Worm (Caenorhabditis elegans) whole organism, L4 larva: ENCODE data around the gene F38E11.6.

Experiments
- F10B5.3 ChIP-seq: sonication (generic microtip); optimal IDR thresholded peaks from 2 replicates; lab custom pipeline; 2016; ENCODE audit warnings: mild to moderate bottlenecking, missing genetic modification characterization, missing compliant biosample characterization
- F26F4.8 ChIP-seq: fragments of 200-800 bp; sonication (Bioruptor generic); conservative IDR thresholded peaks from 2 replicates; pipeline ENCODE4 v1.3.6; 2022; ENCODE audit warnings: missing genetic modification characterization, missing compliant biosample characterization
- F49E8.2 ChIP-seq: sonication (generic microtip); optimal IDR thresholded peaks from 2 replicates; lab custom pipeline; 2016; ENCODE audit warnings: missing compliant biosample characterization, mild to moderate bottlenecking, missing genetic modification characterization, borderline replicate concordance
- R02D3.7 ChIP-seq: fragments of 150-350 bp; sonication (generic microtip); optimal IDR thresholded peaks from 3 replicates; lab custom pipeline; 2014; ENCODE audit warnings: missing biosample characterization, missing genetic modification characterization
- Y105C5A.15 ChIP-seq: fragments of 200-800 bp; sonication (Bioruptor generic); IDR thresholded peaks from 2 replicates; pipeline ENCODE4 v1.3.6; 2022; ENCODE audit warnings: missing genetic modification characterization, missing compliant biosample characterization
- Y5F2A.4 ChIP-seq: fragments of 200-800 bp; sonication (Bioruptor generic); optimal IDR thresholded peaks from 2 replicates; lab custom pipeline; 2018; ENCODE audit warnings: mild to moderate bottlenecking, missing genetic modification characterization, missing compliant biosample characterization
- aha-1 ChIP-seq: fragments of 150-350 bp; peaks from one replicate; lab custom pipeline; 2014; ENCODE audit warnings: missing biosample characterization, missing genetic modification characterization
- aly-2 ChIP-seq: sonication (generic microtip); optimal IDR thresholded peaks from 2 replicates; lab custom pipeline; 2018; ENCODE audit warnings: missing biosample characterization, missing genetic modification characterization
- ama-1 ChIP-seq: fragments of 150-350 bp; optimal IDR thresholded peaks from 2 replicates; lab custom pipeline; 2014; ENCODE audit warnings: inconsistent platforms, mixed read lengths
- attf-4 ChIP-seq: sonication (generic microtip); optimal IDR thresholded peaks from 3 replicates; lab custom pipeline; 2017; ENCODE audit warnings: missing biosample characterization, missing genetic modification characterization
- ceh-32 ChIP-seq: sonication (generic microtip); optimal IDR thresholded peaks from 2 replicates; lab custom pipeline; 2016; ENCODE audit warnings: mild to moderate bottlenecking, missing genetic modification characterization, missing compliant biosample characterization; ENCODE audit not compliant: poor library complexity
- ceh-82 ChIP-seq: sonication (generic microtip); optimal IDR thresholded peaks from 2 replicates; lab custom pipeline; 2017; ENCODE audit warnings: missing biosample characterization, missing genetic modification characterization
- ces-1 ChIP-seq: fragments of 150-350 bp; sonication (generic microtip); optimal IDR thresholded peaks from 4 replicates; lab custom pipeline; 2014; ENCODE audit warnings: missing biosample characterization, missing genetic modification reagents, missing genetic modification characterization
- cey-2 ChIP-seq: sonication (generic microtip); optimal IDR thresholded peaks from 3 replicates; lab custom pipeline; 2017; ENCODE audit warnings: missing genetic modification characterization, mild to moderate bottlenecking, missing compliant biosample characterization, antibody characterized with exemption, borderline replicate concordance; ENCODE audit not compliant: insufficient read depth
- daf-16 ChIP-seq, 3 experiments: sonication (generic microtip); optimal IDR thresholded peaks; 2 replicates each; lab custom pipeline; 2016 to 2017; ENCODE audit warnings: missing genetic modification characterization in 3 of 3, missing genetic modification reagents in 3 of 3, mild to moderate bottlenecking in 2 of 3, missing compliant biosample characterization in 2 of 3, missing biosample characterization in 1 of 3, moderate library complexity in 1 of 3
- daf-19 ChIP-seq: fragments of 200-800 bp; sonication (Bioruptor generic); conservative IDR thresholded peaks from 2 replicates; pipeline ENCODE4 v1.3.6; 2022; ENCODE audit warnings: missing genetic modification characterization, missing compliant biosample characterization
- daf-8 ChIP-seq: fragments of 200-800 bp; sonication (Bioruptor generic); IDR thresholded peaks from 2 replicates; pipeline ENCODE4 v1.3.6; 2022; ENCODE audit warnings: missing genetic modification characterization, missing compliant biosample characterization
- dpl-1 ChIP-seq: fragments of 150-350 bp; optimal IDR thresholded peaks from 2 replicates; lab custom pipeline; 2014; ENCODE audit warnings: missing biosample characterization, missing genetic modification reagents, missing genetic modification characterization
- duxl-1 ChIP-seq: sonication (generic microtip); optimal IDR thresholded peaks from 2 replicates; lab custom pipeline; 2016; ENCODE audit warnings: mild to moderate bottlenecking, missing genetic modification characterization, moderate library complexity, missing compliant biosample characterization; ENCODE audit not compliant: poor library complexity
- dve-1 ChIP-seq: sonication (generic microtip); optimal IDR thresholded peaks from 2 replicates; lab custom pipeline; 2017; ENCODE audit warnings: antibody characterized with exemption, mild to moderate bottlenecking, missing genetic modification characterization, missing compliant biosample characterization; ENCODE audit not compliant: insufficient read depth
- egl-27 ChIP-seq: sonication (generic microtip); optimal IDR thresholded peaks from 3 replicates; lab custom pipeline; 2017; ENCODE audit warnings: missing biosample characterization, missing genetic modification reagents, missing genetic modification characterization
- gei-8 ChIP-seq: fragments of 200-800 bp; sonication (Bioruptor generic); optimal IDR thresholded peaks from 2 replicates; lab custom pipeline; 2018; ENCODE audit warnings: mild to moderate bottlenecking, missing genetic modification characterization, missing compliant biosample characterization
- hlh-30 ChIP-seq: sonication (generic microtip); optimal IDR thresholded peaks from 2 replicates; lab custom pipeline; 2017; ENCODE audit warnings: antibody characterized with exemption, mild to moderate bottlenecking, missing genetic modification characterization, missing compliant biosample characterization; ENCODE audit not compliant: insufficient read depth
- lin-1 ChIP-seq: fragments of 200-800 bp; sonication (Bioruptor generic); IDR thresholded peaks from 2 replicates; pipeline ENCODE4 v1.3.6; 2022; ENCODE audit warnings: missing genetic modification reagents, missing genetic modification characterization, missing compliant biosample characterization
- lin-38 ChIP-seq: fragments of 200-800 bp; sonication (Bioruptor generic); IDR thresholded peaks from 2 replicates; pipeline ENCODE4 v1.3.6; 2022; ENCODE audit warnings: missing genetic modification reagents, missing genetic modification characterization, missing compliant biosample characterization
- lin-39 ChIP-seq: fragments of 150-350 bp; optimal IDR thresholded peaks from 2 replicates; lab custom pipeline; 2014; ENCODE audit warnings: missing biosample characterization, missing genetic modification reagents, missing genetic modification characterization
- lir-3 ChIP-seq: sonication (generic microtip); optimal IDR thresholded peaks from 2 replicates; lab custom pipeline; 2016; ENCODE audit warnings: mild to moderate bottlenecking, missing genetic modification characterization, missing compliant biosample characterization
- mdl-1 ChIP-seq, 2 experiments: fragments of 150-350 bp in 1 of 2; sonication (generic microtip) in 1 of 2; optimal IDR thresholded peaks; 2 replicates each; lab custom pipeline; 2014 to 2017; ENCODE audit warnings: missing biosample characterization in 2 of 2, missing genetic modification characterization in 2 of 2
- mes-2 ChIP-seq: sonication (generic microtip); optimal IDR thresholded peaks from 2 replicates; lab custom pipeline; 2016; ENCODE audit warnings: missing genotype, mild to moderate bottlenecking, missing genetic modification characterization, missing compliant biosample characterization; ENCODE audit not compliant: poor library complexity, severe bottlenecking
- mxl-2 ChIP-seq: fragments of 200-800 bp; sonication (Bioruptor generic); conservative IDR thresholded peaks from 2 replicates; pipeline ENCODE4 v1.3.6; 2022; ENCODE audit warnings: missing genetic modification reagents, missing genetic modification characterization, missing compliant biosample characterization
- nhr-10 ChIP-seq: fragments of 150-350 bp; optimal IDR thresholded peaks from 2 replicates; lab custom pipeline; 2014; ENCODE audit warnings: missing biosample characterization, missing genetic modification characterization
- nhr-102 ChIP-seq: sonication (generic microtip); optimal IDR thresholded peaks from 2 replicates; lab custom pipeline; 2016; ENCODE audit warnings: mild to moderate bottlenecking, missing genetic modification characterization, moderate library complexity, missing compliant biosample characterization
- nhr-237 ChIP-seq: sonication (generic microtip); optimal IDR thresholded peaks from 2 replicates; lab custom pipeline; 2017; ENCODE audit warnings: missing biosample characterization, missing genetic modification characterization
- nhr-6 ChIP-seq: fragments of 150-350 bp; optimal IDR thresholded peaks from 2 replicates; lab custom pipeline; 2014; ENCODE audit warnings: missing biosample characterization, missing genetic modification characterization
- pha-4 ChIP-seq, 2 experiments: fragments of 150-350 bp in 1 of 2; fragments of 200-800 bp in 1 of 2; sonication (Bioruptor generic) in 1 of 2; IDR thresholded peaks in 1 of 2; optimal IDR thresholded peaks in 1 of 2; 2 replicates each; pipeline versions ENCODE4 v1.3.6 to Lab custom; 2014 to 2022; ENCODE audit warnings: missing genetic modification characterization in 2 of 2, missing genetic modification reagents in 2 of 2, missing biosample characterization in 1 of 2, missing compliant biosample characterization in 1 of 2
- php-3 ChIP-seq: fragments of 200-800 bp; sonication (Bioruptor generic); IDR thresholded peaks from 2 replicates; pipeline ENCODE4 v1.3.6; 2022; ENCODE audit warnings: missing genetic modification reagents, missing genetic modification characterization, missing compliant biosample characterization
- rbr-2 ChIP-seq: sonication (generic microtip); optimal IDR thresholded peaks from 2 replicates; lab custom pipeline; 2016; ENCODE audit warnings: missing genotype, missing genetic modification characterization, missing compliant biosample characterization
- skn-1 ChIP-seq: fragments of 150-350 bp; optimal IDR thresholded peaks from 2 replicates; lab custom pipeline; 2014; ENCODE audit warnings: missing biosample characterization, missing genetic modification characterization
- tra-1 ChIP-seq: fragments of 200-800 bp; sonication (Bioruptor generic); IDR thresholded peaks from 2 replicates; pipeline ENCODE4 v1.3.6; 2022; ENCODE audit warnings: missing genetic modification reagents, missing genetic modification characterization, missing compliant biosample characterization
- vab-7 ChIP-seq: fragments of 200-800 bp; sonication (Bioruptor generic); IDR thresholded peaks from 2 replicates; pipeline ENCODE4 v1.3.6; 2022; ENCODE audit warnings: missing genetic modification reagents, missing genetic modification characterization, missing compliant biosample characterization
- zag-1 ChIP-seq: fragments of 150-350 bp; optimal IDR thresholded peaks from 2 replicates; lab custom pipeline; 2014; ENCODE audit warnings: missing biosample characterization, missing genetic modification characterization
- zfp-2 ChIP-seq: sonication (generic microtip); optimal IDR thresholded peaks from 2 replicates; lab custom pipeline; 2016; ENCODE audit warnings: mild to moderate bottlenecking, missing genetic modification characterization, missing compliant biosample characterization
- zfp-3 ChIP-seq: fragments of 200-800 bp; sonication (Bioruptor generic); conservative IDR thresholded peaks from 2 replicates; pipeline ENCODE4 v1.3.6; 2022; ENCODE audit warnings: missing genetic modification reagents, missing genetic modification characterization, missing compliant biosample characterization
- zip-11 ChIP-seq: fragments of 200-800 bp; sonication (Bioruptor generic); IDR thresholded peaks from 2 replicates; pipeline ENCODE4 v1.3.6; 2022; ENCODE audit warnings: missing genetic modification characterization, missing compliant biosample characterization
- ztf-11 ChIP-seq: fragments of 150-350 bp; optimal IDR thresholded peaks from 2 replicates; lab custom pipeline; 2014; ENCODE audit warnings: missing biosample characterization, missing genetic modification characterization

F38E11.6 gene

ce11 chrIV:9444417-9445026 lies 22.8 kb downstream of the F38E11.6 start (continued):
- TF ChIP-seq egl-27 (no peak), nhr-102 (tag; lab: Kevin White, UChicago) (peak; percentile 87), ama-1 (lab: Kevin White, UChicago) (peak; percentile 99), vab-7 (GFP tag; lab: Robert Waterston, UW) (no peak; the same call in 1 of the 2 replicates), dpl-1 (GFP tag; lab: Kevin White, UChicago) (peak; percentile 79), ces-1 (GFP tag; lab: Kevin White, UChicago) (peak; percentile 23)

DNA sequence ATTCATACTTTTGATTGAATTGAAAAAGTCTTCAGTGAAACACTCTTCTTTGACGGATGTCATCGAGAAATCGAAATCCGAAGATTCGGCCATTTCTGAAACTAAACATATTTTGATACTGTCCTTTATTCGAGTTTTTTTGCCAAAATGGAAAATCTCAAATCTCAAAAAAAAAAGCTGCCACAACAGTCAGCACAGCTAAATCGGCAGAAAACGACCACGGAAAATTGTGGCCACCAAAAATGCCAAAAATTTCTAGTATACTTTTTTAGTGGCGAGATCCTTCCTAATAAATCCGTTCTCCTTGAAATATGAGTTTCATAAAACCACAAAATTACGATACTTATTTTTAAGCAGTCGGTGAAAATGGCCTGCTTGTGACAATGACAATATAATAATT lies 23.4 kb downstream of the F38E11.6 start, which contains the start of gene F38E11.9:
TSS of gene F38E11.9 (minus strand) at position 101 of the 400 bp plus-strand sequence.
- TF ChIP-seq hlh-30 (tag; lab: Kevin White, UChicago) (no peak), ceh-32 (tag; lab: Kevin White, UChicago) (no peak), lin-1 (GFP tag; lab: Robert Waterston, UW) (no peak), Y5F2A.4 (no peak), zfp-2 (tag; lab: Kevin White, UChicago) (no peak), daf-8 (GFP tag; lab: Robert Waterston, UW) (no peak), mdl-1 (tag; optimal IDR thresholded peaks at IDR 0.05; lab: Kevin White, UChicago) (no peak), rbr-2 (tag; lab: Kevin White, UChicago) (no peak), F10B5.3 (tag; lab: Kevin White, UChicago) (no peak), F26F4.8 (GFP tag; lab: Robert Waterston, UW) (no peak), cey-2 (tag; lab: Kevin White, UChicago) (no peak), daf-19 (no peak), tra-1 (GFP tag; lab: Robert Waterston, UW) (no peak), aly-2 (tag; lab: Kevin White, UChicago) (no peak), aha-1 (no peak)

ce11 chrIV:9442106-9442532 lies 25.2 kb downstream of the F38E11.6 start:
- TF ChIP-seq mes-2 (tag; lab: Kevin White, UChicago): peak; percentile 60
- TF ChIP-seq skn-1: no peak
- no peak for TF ChIP-seq aly-2 (tag; lab: Kevin White, UChicago)
- peak; percentile 60 for TF ChIP-seq nhr-6 (tag; lab: Kevin White, UChicago)
- no peak for TF ChIP-seq attf-4 (tag; lab: Kevin White, UChicago)
- peak; percentile 75; the same call in 1 of the 2 replicates for TF ChIP-seq zfp-3 (GFP tag; lab: Robert Waterston, UW)
- TF ChIP-seq Y105C5A.15 (GFP tag; lab: Robert Waterston, UW): no peak
- no peak for TF ChIP-seq ceh-32 (tag; lab: Kevin White, UChicago)
- TF ChIP-seq nhr-102 (tag; lab: Kevin White, UChicago): peak; percentile 86
- TF ChIP-seq dve-1 (tag; lab: Kevin White, UChicago): peak; percentile 96
- no peak for TF ChIP-seq duxl-1 (tag; lab: Kevin White, UChicago)
- peak; percentile 85 for TF ChIP-seq php-3 (GFP tag; lab: Robert Waterston, UW)
- TF ChIP-seq lin-38: peak; percentile 56
- no peak for TF ChIP-seq lir-3 (tag; lab: Kevin White, UChicago)
- TF ChIP-seq F49E8.2 (tag; lab: Kevin White, UChicago): no peak
- TF ChIP-seq zip-11 (GFP tag; lab: Robert Waterston, UW): no peak
- peak in 1 of 2 experiments; percentile 77 for TF ChIP-seq daf-16 (GFP tag; optimal IDR thresholded peaks at IDR 0.05; lab: Kevin White, UChicago)
- TF ChIP-seq daf-16 (tag; optimal IDR thresholded peaks at IDR 0.05; lab: Kevin White, UChicago): peak; percentile 100
- no peak for TF ChIP-seq ztf-11 (tag; lab: Kevin White, UChicago)
- TF ChIP-seq pha-4 (GFP tag; IDR thresholded peaks at IDR 0.05; lab: Robert Waterston, UW): peak; percentile 59
- TF ChIP-seq pha-4 (tag; optimal IDR thresholded peaks at IDR 0.05; lab: Kevin White, UChicago): peak; percentile 78
- TF ChIP-seq ceh-82 (tag; lab: Kevin White, UChicago): no peak
- peak; percentile 67 for TF ChIP-seq gei-8
- no peak for TF ChIP-seq nhr-237 (tag; lab: Kevin White, UChicago)
- no peak for TF ChIP-seq mxl-2 (GFP tag; lab: Robert Waterston, UW)
- no peak for TF ChIP-seq R02D3.7 (tag; lab: Kevin White, UChicago)
- peak; percentile 49 for TF ChIP-seq nhr-10 (tag; lab: Kevin White, UChicago)
- TF ChIP-seq ama-1 (lab: Kevin White, UChicago): no peak
- TF ChIP-seq lin-39 (tag; lab: Kevin White, UChicago): no peak
- no peak for TF ChIP-seq zag-1 (tag; lab: Kevin White, UChicago)
